Fruit fly (Drosophila melanogaster) whole organism, pupa: ENCODE measurements around the gene CG31287.

Experiments
- CG10348 ChIP-seq: fragments of 200-800 bp; sonication (Bioruptor generic); IDR thresholded peaks from 2 replicates; pipeline ENCODE4 v1.3.6; 2022; ENCODE audit warnings: missing biosample characterization, missing genetic modification characterization
- CG12605 ChIP-seq: fragments of 200-800 bp; sonication (Bioruptor generic); IDR thresholded peaks from 2 replicates; pipeline ENCODE4 v1.3.6; 2022; ENCODE audit warnings: missing biosample characterization, missing genetic modification characterization
- CG14655 ChIP-seq: fragments of 200-800 bp; sonication (Bioruptor generic); optimal IDR thresholded peaks from 3 replicates; lab custom pipeline; 2017; ENCODE audit warnings: mild to moderate bottlenecking, missing biosample characterization, missing genetic modification reagents, missing genetic modification characterization
- CG15710 ChIP-seq: fragments of 200-800 bp; sonication (Bioruptor generic); optimal IDR thresholded peaks from 2 replicates; lab custom pipeline; 2018; ENCODE audit warnings: missing biosample characterization, mild to moderate bottlenecking, missing genetic modification characterization, moderate library complexity
- CG17806 ChIP-seq: fragments of 200-800 bp; sonication (Bioruptor generic); optimal IDR thresholded peaks from 2 replicates; lab custom pipeline; 2018; ENCODE audit warnings: missing biosample characterization, mild to moderate bottlenecking, missing genetic modification characterization, moderate library complexity
- CG8159 ChIP-seq: fragments of 200-800 bp; sonication (Bioruptor generic); optimal IDR thresholded peaks from 3 replicates; lab custom pipeline; 2018; ENCODE audit warnings: missing biosample characterization, mild to moderate bottlenecking, missing genetic modification characterization, moderate library complexity
- CG9948 ChIP-seq: fragments of 200-800 bp; sonication (Bioruptor generic); optimal IDR thresholded peaks from 2 replicates; lab custom pipeline; 2018; ENCODE audit warnings: missing biosample characterization, mild to moderate bottlenecking, missing genetic modification characterization, moderate library complexity
- D1 ChIP-seq: fragments of 200-800 bp; sonication (Bioruptor generic); optimal IDR thresholded peaks from 2 replicates; lab custom pipeline; 2018; ENCODE audit warnings: missing biosample characterization, mild to moderate bottlenecking, missing genetic modification characterization, moderate library complexity
- Ets98B ChIP-seq: fragments of 200-800 bp; sonication (Bioruptor generic); IDR thresholded peaks from 2 replicates; pipeline ENCODE4 v1.3.6; 2022; ENCODE audit warnings: missing biosample characterization, missing genetic modification characterization
- Snoo ChIP-seq: fragments of 200-800 bp; sonication (Bioruptor generic); optimal IDR thresholded peaks from 3 replicates; lab custom pipeline; 2017; ENCODE audit warnings: missing biosample characterization, mild to moderate bottlenecking, missing genetic modification characterization, inconsistent platforms
- gl ChIP-seq: fragments of 200-800 bp; sonication (Bioruptor generic); optimal IDR thresholded peaks from 2 replicates; lab custom pipeline; 2018; ENCODE audit warnings: missing biosample characterization, mild to moderate bottlenecking, missing genetic modification characterization

DNA sequence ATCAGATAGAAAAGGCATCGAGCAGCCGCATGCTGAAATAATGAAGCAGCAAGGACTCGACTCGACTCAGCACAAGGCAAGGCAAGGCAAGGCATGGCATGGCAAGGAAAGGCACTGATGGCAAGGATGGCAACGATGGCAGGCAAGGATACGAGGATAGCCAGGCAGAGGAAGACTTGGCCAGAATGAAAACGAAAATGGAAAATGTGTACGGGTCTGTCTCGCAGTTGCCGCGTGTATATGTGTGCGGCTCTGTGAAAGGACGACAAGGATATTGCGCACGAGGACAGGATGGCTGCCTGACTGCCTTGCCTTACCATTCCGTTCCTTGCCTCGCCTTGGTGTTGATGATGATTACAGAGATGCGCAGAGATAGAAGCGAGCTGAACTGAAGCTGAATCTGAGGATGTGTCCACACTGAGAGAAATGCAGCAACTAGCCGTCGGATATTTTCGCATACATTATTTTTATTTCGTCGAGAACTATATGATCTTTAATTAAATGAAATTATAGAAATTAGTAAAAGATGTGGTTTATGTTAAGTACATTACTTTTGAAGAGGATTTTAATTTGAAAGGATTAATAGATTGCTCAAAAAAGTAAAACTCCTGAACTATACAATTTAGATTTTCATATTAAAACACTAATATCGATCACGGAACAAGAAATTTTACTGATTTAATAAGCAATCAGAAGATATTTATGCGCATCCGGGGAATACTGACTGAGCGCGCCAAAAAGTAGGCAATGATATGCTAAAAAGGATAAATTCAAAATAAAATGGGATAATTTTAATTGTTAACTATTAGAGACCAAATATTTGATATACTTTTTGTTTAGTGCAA, 11.5 kb downstream of the CG31287 start:
- TF ChIP-seq D1 (tag; lab: Kevin White, UChicago): no peak
- no peak for TF ChIP-seq CG12605 (GFP tag; lab: Robert Waterston, UW)
- peak; percentile 34 for TF ChIP-seq CG9948 (tag; lab: Kevin White, UChicago)
- no peak for TF ChIP-seq Ets98B (GFP tag; lab: Robert Waterston, UW)
- TF ChIP-seq CG15710 (tag; lab: Kevin White, UChicago): peak; percentile 39
- no peak for TF ChIP-seq CG10348 (GFP tag; lab: Robert Waterston, UW)
- TF ChIP-seq CG17806 (tag; lab: Kevin White, UChicago): peak; percentile 17
- peak; percentile 1 for TF ChIP-seq Snoo (tag; lab: Kevin White, UChicago)
- TF ChIP-seq CG8159 (tag; lab: Kevin White, UChicago): peak; percentile 59
- TF ChIP-seq CG14655 (GFP tag; lab: Kevin White, UChicago): peak; percentile 47
- no peak for TF ChIP-seq gl (tag; lab: Kevin White, UChicago)
